Fruit fly (Drosophila melanogaster): Measurements from ENCODE around the gene Smg6.

Gene Smg6

dm6 chr3R:25024895-25025557, 8.2 kb downstream of the Smg6 start, which contains the start of the genes EMC6 and Hr96 (continued):
- TF ChIP-seq Opbp (GFP tag; IDR thresholded peaks at IDR 0.05; ENCODE audit: partially characterized antibody) (peak; percentile 65; the same call in 1 of the 3 replicates), CG3838 (GFP tag; optimal IDR thresholded peaks at IDR 0.05) (peak; percentile 89), grau (tag; optimal IDR thresholded peaks at IDR 0.05) (peak; percentile 92), CG4424 (GFP tag; optimal IDR thresholded peaks at IDR 0.05) (peak; percentile 95), B-H1 (GFP tag; IDR thresholded peaks at IDR 0.05) (peak; percentile 90), CG4360 (GFP tag; IDR thresholded peaks at IDR 0.05) (peak; percentile 75), CG7928 (GFP tag; optimal IDR thresholded peaks at IDR 0.05) (peak; percentile 68), CG5245 (GFP tag; optimal IDR thresholded peaks at IDR 0.05) (peak; percentile 89), MTF-1 (GFP tag; optimal IDR thresholded peaks at IDR 0.05; ENCODE audit: borderline replicate concordance) (peak; percentile 88), Nf-YC (tag; optimal IDR thresholded peaks at IDR 0.05) (peak; percentile 84), CG13624 (GFP tag; optimal IDR thresholded peaks at IDR 0.05) (peak; percentile 96), CG13424 (tag; optimal IDR thresholded peaks at IDR 0.05) (peak; percentile 94), CG10274 (GFP tag; optimal IDR thresholded peaks at IDR 0.05) (peak; percentile 57), ase (GFP tag; IDR thresholded peaks at IDR 0.05) (peak; percentile 90), NC2β (GFP tag; optimal IDR thresholded peaks at IDR 0.05) (peak; percentile 95), CG8089 (GFP tag; optimal IDR thresholded peaks at IDR 0.05) (peak; percentile 86), CG9817 (tag; optimal IDR thresholded peaks at IDR 0.05) (peak; percentile 94), NfI (GFP tag; optimal IDR thresholded peaks at IDR 0.05) (peak; percentile 94), btn (GFP tag; optimal IDR thresholded peaks at IDR 0.05) (peak; percentile 81), fru (optimal IDR thresholded peaks at IDR 0.05) (no peak), nom (GFP tag; optimal IDR thresholded peaks at IDR 0.05) (peak; percentile 80), Hr78 (GFP tag; optimal IDR thresholded peaks at IDR 0.05) (no peak), schlank (tag; optimal IDR thresholded peaks at IDR 0.05) (peak; percentile 87), CG10209 (GFP tag; optimal IDR thresholded peaks at IDR 0.05) (peak; percentile 90), tap (tag; optimal IDR thresholded peaks at IDR 0.05) (peak; percentile 87), toy (GFP tag; IDR thresholded peaks at IDR 0.05) (peak; percentile 78), prd (optimal IDR thresholded peaks at IDR 0.05) (no peak), prd (GFP tag; IDR thresholded peaks at IDR 0.05) (peak; percentile 96), Fer3 (tag; optimal IDR thresholded peaks at IDR 0.05) (peak; percentile 94), CG31365 (tag; optimal IDR thresholded peaks at IDR 0.05) (peak; percentile 66), CG3726 (GFP tag; IDR thresholded peaks at IDR 0.05) (peak; percentile 89), CG14014 (GFP tag; IDR thresholded peaks at IDR 0.05) (peak; percentile 94), CG10431 (GFP tag; optimal IDR thresholded peaks at IDR 0.05) (peak; percentile 63), CG4404 (GFP tag; IDR thresholded peaks at IDR 0.05) (peak; percentile 85), CG30403 (GFP tag; optimal IDR thresholded peaks at IDR 0.05) (peak; percentile 97), pita (GFP tag; optimal IDR thresholded peaks at IDR 0.05) (no peak), CG1832 (GFP tag; optimal IDR thresholded peaks at IDR 0.05) (no peak), Hsf (GFP tag; optimal IDR thresholded peaks at IDR 0.05) (peak; percentile 96), CG12659 (GFP tag; optimal IDR thresholded peaks at IDR 0.05) (peak; percentile 97), Ssrp (tag; optimal IDR thresholded peaks at IDR 0.05) (peak; percentile 91), unpg (GFP tag; optimal IDR thresholded peaks at IDR 0.05) (peak; percentile 95), CG13287 (GFP tag; IDR thresholded peaks at IDR 0.05; ENCODE audit: partially characterized antibody) (peak; percentile 77), ci (GFP tag; IDR thresholded peaks at IDR 0.05) (peak; percentile 95), CG3407 (GFP tag; optimal IDR thresholded peaks at IDR 0.05) (peak; percentile 70), CG9215 (GFP tag; IDR thresholded peaks at IDR 0.05) (peak; percentile 86), sr (GFP tag; IDR thresholded peaks at IDR 0.05) (peak; percentile 73; the same call in 2 of the 3 replicates), CG4282 (GFP tag; optimal IDR thresholded peaks at IDR 0.05) (peak; percentile 87), Rfx (GFP tag; IDR thresholded peaks at IDR 0.05) (peak; percentile 97), CG7987 (GFP tag; optimal IDR thresholded peaks at IDR 0.05) (peak; percentile 86), row (GFP tag; IDR thresholded peaks at IDR 0.05) (peak; percentile 97)

Data from whole organism, embryonic.